Worm (Caenorhabditis elegans) whole organism, mixed stage, embryonic: ENCODE data around the gene Y46E12BL.2.

Experiments
- elt-3 ChIP-seq: fragments of 150-350 bp; optimal IDR thresholded peaks from 2 replicates; lab custom pipeline; 2014; ENCODE audit warnings: missing biosample characterization, missing genetic modification characterization
- lsy-2 ChIP-seq: fragments of 150-350 bp; optimal IDR thresholded peaks from 2 replicates; lab custom pipeline; 2014; ENCODE audit warnings: missing biosample characterization, missing genetic modification characterization
- nhr-12 ChIP-seq: fragments of 150-350 bp; optimal IDR thresholded peaks from 2 replicates; lab custom pipeline; 2014; ENCODE audit warnings: missing biosample characterization, missing genetic modification characterization
- nhr-237 ChIP-seq: fragments of 150-350 bp; optimal IDR thresholded peaks from 2 replicates; lab custom pipeline; 2014; ENCODE audit warnings: missing biosample characterization, missing genetic modification characterization
- nhr-76 ChIP-seq: sonication (generic microtip); optimal IDR thresholded peaks from 2 replicates; lab custom pipeline; 2017; ENCODE audit warnings: missing biosample characterization, missing genetic modification characterization
- pha-4 ChIP-seq: fragments of 150-350 bp; optimal IDR thresholded peaks from 2 replicates; lab custom pipeline; 2018; ENCODE audit warnings: missing biosample characterization, missing genetic modification reagents, missing genetic modification characterization
- snpc-4 ChIP-seq: fragments of 150-350 bp; optimal IDR thresholded peaks from 2 replicates; lab custom pipeline; 2014; ENCODE audit warnings: missing biosample characterization, missing genetic modification characterization
- zip-8 ChIP-seq: fragments of 150-350 bp; optimal IDR thresholded peaks from 2 replicates; lab custom pipeline; 2014; ENCODE audit warnings: missing biosample characterization, missing genetic modification characterization

DNA sequence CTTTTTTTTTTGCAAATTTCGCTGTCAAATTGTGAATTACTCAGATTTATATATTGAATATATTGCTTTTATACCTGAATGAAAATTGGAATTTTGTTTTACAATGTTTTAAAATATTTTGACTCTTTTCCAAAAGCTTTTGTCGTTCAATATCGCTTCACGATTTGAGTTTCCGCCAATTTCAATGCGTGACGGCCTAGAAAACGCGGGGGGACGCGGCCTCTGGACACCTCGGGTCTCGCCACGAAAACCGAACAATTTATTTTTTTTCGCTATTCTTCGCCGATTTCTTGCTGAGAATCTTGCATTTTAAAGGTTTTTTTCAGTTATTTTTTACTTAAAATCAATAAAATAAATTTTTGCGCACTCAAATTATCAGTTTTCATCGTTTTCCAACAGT, at the start of gene Y46E12BL.2:
- TF ChIP-seq nhr-76 (tag; lab: Kevin White, UChicago) (no peak), nhr-237 (tag; lab: Kevin White, UChicago) (peak; percentile 75), nhr-12 (tag; lab: Kevin White, UChicago) (no peak), zip-8 (tag; lab: Kevin White, UChicago) (no peak), elt-3 (tag; lab: Kevin White, UChicago) (no peak), pha-4 (no peak), lsy-2 (peak; percentile 64), snpc-4 (no peak)
